Worm (Caenorhabditis elegans): Measurements from ENCODE around the gene nap-1.
"Not testable (repeated sequence)": the region's sequence is repeated elsewhere in the genome, so short reads cannot be mapped to it uniquely, and the experiment has no call there.

ce11 chrIV:8389139-8389538 is 10.0 kb upstream of the nap-1 start, which contains the start of gene D2096.10:
- not testable (repeated sequence) for TF ChIP-seq ama-1 (optimal IDR thresholded peaks at IDR 0.05); vab-15 (tag; optimal IDR thresholded peaks at IDR 0.05); egl-27 (tag; optimal IDR thresholded peaks at IDR 0.05)
